Fruit fly (Drosophila melanogaster): Measurements from ENCODE around the gene kmg.

kmg gene

DNA sequence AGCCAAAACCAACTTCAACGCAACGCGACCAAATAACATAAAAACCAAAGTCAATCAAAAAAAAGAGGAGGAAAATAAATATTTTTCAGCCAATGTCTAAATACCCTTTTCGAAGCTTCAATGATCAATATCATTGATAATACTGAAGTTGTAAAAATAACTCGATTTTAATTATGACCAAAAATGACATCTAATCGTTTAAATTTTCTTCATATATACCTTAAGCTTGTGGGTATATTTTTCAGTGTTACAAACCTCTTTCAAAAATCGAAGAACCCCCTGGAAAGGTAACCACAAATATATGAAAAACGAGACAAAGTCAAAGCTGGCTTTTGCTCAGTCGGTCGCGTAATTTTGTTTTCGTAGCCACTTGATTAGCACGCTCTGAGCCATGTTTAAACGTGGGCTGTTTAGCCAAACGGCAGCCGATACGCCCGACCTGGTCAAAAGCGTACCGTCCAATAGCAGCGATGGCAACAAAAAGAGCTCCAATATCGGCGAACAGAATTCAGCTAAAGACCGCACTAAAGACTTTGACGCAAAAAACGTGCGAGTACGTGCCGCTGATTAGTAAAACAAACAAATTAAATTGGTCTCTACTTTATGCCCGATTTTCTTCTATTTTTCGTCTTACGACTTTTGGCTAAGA lies 15.2 kb upstream of the kmg start (continued):
- peak; percentile 12 for TF ChIP-seq CG9876 (GFP tag; optimal IDR thresholded peaks at IDR 0.05)
- TF ChIP-seq p53 (GFP tag; optimal IDR thresholded peaks at IDR 0.05): no peak
- no peak for TF ChIP-seq CG30020 (tag; optimal IDR thresholded peaks at IDR 0.05)
- TF ChIP-seq chinmo (GFP tag; IDR thresholded peaks at IDR 0.05; ENCODE audit: partially characterized antibody): peak; percentile 84; the same call in 2 of the 4 replicates
- peak; percentile 93 for TF ChIP-seq gro (GFP tag; optimal IDR thresholded peaks at IDR 0.05)
- 0 out of 2 replicates have a peak, but pooled peaks have one; percentile 14 for TF ChIP-seq CG10321 (GFP tag; IDR thresholded peaks at IDR 0.05)
- peak; percentile 76 for TF ChIP-seq ttk (GFP tag; IDR thresholded peaks at IDR 0.05)
- peak; percentile 73 for TF ChIP-seq Oli (tag; optimal IDR thresholded peaks at IDR 0.05)
- no peak for TF ChIP-seq CG2116 (GFP tag; optimal IDR thresholded peaks at IDR 0.05)
- peak; percentile 26 for TF ChIP-seq shn (GFP tag; optimal IDR thresholded peaks at IDR 0.05)
- TF ChIP-seq Nf-YC (tag; optimal IDR thresholded peaks at IDR 0.05): peak; percentile 76
- TF ChIP-seq CG8924 (tag; optimal IDR thresholded peaks at IDR 0.05): peak; percentile 77
- TF ChIP-seq CG12391 (tag; optimal IDR thresholded peaks at IDR 0.05): no peak
- TF ChIP-seq kay (GFP tag; optimal IDR thresholded peaks at IDR 0.05): peak; percentile 46
- TF ChIP-seq cas (GFP tag; IDR thresholded peaks at IDR 0.05): peak; percentile 45; the same call in 1 of the 2 replicates
- no peak for TF ChIP-seq CG14860 (GFP tag; IDR thresholded peaks at IDR 0.05; ENCODE audit: partially characterized antibody)
- TF ChIP-seq nmo (GFP tag; optimal IDR thresholded peaks at IDR 0.05): peak; percentile 78
- TF ChIP-seq B-H2 (GFP tag; optimal IDR thresholded peaks at IDR 0.05): no peak
- TF ChIP-seq CG3995 (GFP tag; optimal IDR thresholded peaks at IDR 0.05): peak; percentile 29
- TF ChIP-seq CG7357 (GFP tag; IDR thresholded peaks at IDR 0.05): peak; percentile 72
- no peak for TF ChIP-seq sc (optimal IDR thresholded peaks at IDR 0.05)
- no peak for TF ChIP-seq sc (GFP tag; optimal IDR thresholded peaks at IDR 0.05)
- TF ChIP-seq CG11696 (GFP tag; IDR thresholded peaks at IDR 0.05): peak; percentile 68
- no peak for TF ChIP-seq ato (GFP tag; IDR thresholded peaks at IDR 0.05; ENCODE audit: partially characterized antibody)
- TF ChIP-seq Atf3 (GFP tag; optimal IDR thresholded peaks at IDR 0.05): peak; percentile 10
- TF ChIP-seq Asciz (GFP tag; optimal IDR thresholded peaks at IDR 0.05): peak; percentile 58
- peak; percentile 27 for TF ChIP-seq CG8388 (GFP tag; optimal IDR thresholded peaks at IDR 0.05)
- peak; percentile 68 for TF ChIP-seq CG18619 (GFP tag; optimal IDR thresholded peaks at IDR 0.05)
- TF ChIP-seq zen (tag; optimal IDR thresholded peaks at IDR 0.05): no peak
- TF ChIP-seq CG15479 (GFP tag; optimal IDR thresholded peaks at IDR 0.05): no peak
- peak; percentile 33; the same call in 1 of the 2 replicates for TF ChIP-seq Rx (GFP tag; IDR thresholded peaks at IDR 0.05)
- TF ChIP-seq D19A (tag; optimal IDR thresholded peaks at IDR 0.05): peak; percentile 82
- TF ChIP-seq hth (optimal IDR thresholded peaks at IDR 0.05): no peak
- TF ChIP-seq Dip2 (GFP tag; IDR thresholded peaks at IDR 0.05): no peak
- TF ChIP-seq Hr39 (optimal IDR thresholded peaks at IDR 0.05): no peak
- peak; percentile 59 for TF ChIP-seq CG7786 (GFP tag; optimal IDR thresholded peaks at IDR 0.05)
- TF ChIP-seq fd3F (GFP tag; optimal IDR thresholded peaks at IDR 0.05): peak; percentile 84
- peak; percentile 76 for TF ChIP-seq Abd-B (GFP tag; optimal IDR thresholded peaks at IDR 0.05)
- no peak for TF ChIP-seq Bdp1 (GFP tag; optimal IDR thresholded peaks at IDR 0.05)
- no peak for TF ChIP-seq vnd (GFP tag; IDR thresholded peaks at IDR 0.05; ENCODE audit: partially characterized antibody)
- TF ChIP-seq Max (GFP tag; optimal IDR thresholded peaks at IDR 0.05): peak; percentile 64
- TF ChIP-seq sd (tag; optimal IDR thresholded peaks at IDR 0.05): peak; percentile 63
- TF ChIP-seq E2f2 (GFP tag; IDR thresholded peaks at IDR 0.05): peak; percentile 61
- no peak for TF ChIP-seq gfzf (GFP tag; optimal IDR thresholded peaks at IDR 0.05)
- no peak for TF ChIP-seq Mad (GFP tag; optimal IDR thresholded peaks at IDR 0.05)
- TF ChIP-seq Elba2 (GFP tag; optimal IDR thresholded peaks at IDR 0.05): no peak
- TF ChIP-seq CG10462 (GFP tag; optimal IDR thresholded peaks at IDR 0.05): peak; percentile 16
- peak; percentile 47 for TF ChIP-seq Deaf1 (tag; optimal IDR thresholded peaks at IDR 0.05)
- TF ChIP-seq ab (GFP tag; optimal IDR thresholded peaks at IDR 0.05): no peak
- TF ChIP-seq az2 (GFP tag; optimal IDR thresholded peaks at IDR 0.05): peak; percentile 39
- peak; percentile 82 for TF ChIP-seq D19B (GFP tag; optimal IDR thresholded peaks at IDR 0.05)

Data from whole organism, embryonic.